Worm (Caenorhabditis elegans): Measurements from ENCODE around the gene F27D9.2.
A peak's percentile ranks its signal among the peaks of the same experiment; 100 is the strongest.

DNA sequence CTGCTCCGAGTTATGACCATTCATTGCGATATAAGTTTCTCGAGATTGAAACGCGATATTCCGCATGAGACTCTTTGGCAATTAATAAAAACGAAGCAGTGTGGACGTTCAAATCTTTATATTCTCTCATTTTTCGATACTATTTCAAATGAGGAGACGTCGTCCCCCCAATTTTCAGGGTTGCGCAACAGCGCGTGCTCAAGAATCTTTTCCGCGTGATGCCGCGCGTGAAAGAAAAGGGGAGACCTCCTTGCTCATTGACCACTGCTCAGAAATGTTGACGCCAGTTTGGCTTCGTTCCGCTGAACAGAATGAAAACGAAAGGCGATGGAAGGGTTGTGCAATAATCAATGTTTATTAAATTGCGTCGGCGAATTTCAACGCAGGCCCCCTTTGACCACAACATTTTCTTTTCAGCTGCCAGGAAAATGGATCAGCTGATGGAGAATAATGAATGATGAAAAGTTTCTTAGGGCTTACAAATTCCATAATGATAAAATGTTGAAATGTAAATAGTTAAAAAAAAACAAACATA, 17.3 kb upstream of the F27D9.2 start:
- TF ChIP-seq lin-11 (tag; optimal IDR thresholded peaks at IDR 0.05) (no peak), ahr-1 (tag; optimal IDR thresholded peaks at IDR 0.05) (no peak), fkh-10 (GFP tag; optimal IDR thresholded peaks at IDR 0.05) (no peak), ceh-2 (tag; optimal IDR thresholded peaks at IDR 0.05) (no peak), pag-3 (tag; optimal IDR thresholded peaks at IDR 0.05; ENCODE audit: borderline replicate concordance) (no peak), ama-1 (optimal IDR thresholded peaks at IDR 0.05) (no peak), lim-6 (tag; optimal IDR thresholded peaks at IDR 0.05) (no peak), ceh-30 (tag; optimal IDR thresholded peaks at IDR 0.05) (no peak), sox-2 (GFP tag; IDR thresholded peaks at IDR 0.05) (no peak), ztf-16 (tag; optimal IDR thresholded peaks at IDR 0.05) (no peak), sdc-2 (tag; optimal IDR thresholded peaks at IDR 0.05) (no peak), hlh-30 (tag; optimal IDR thresholded peaks at IDR 0.05; ENCODE audit: insufficient read depth) (peak; percentile 64), dve-1 (tag; optimal IDR thresholded peaks at IDR 0.05) (no peak)
